Fruit fly (Drosophila melanogaster): Measurements from ENCODE around the gene Smyd3.

Smyd3 gene

DNA sequence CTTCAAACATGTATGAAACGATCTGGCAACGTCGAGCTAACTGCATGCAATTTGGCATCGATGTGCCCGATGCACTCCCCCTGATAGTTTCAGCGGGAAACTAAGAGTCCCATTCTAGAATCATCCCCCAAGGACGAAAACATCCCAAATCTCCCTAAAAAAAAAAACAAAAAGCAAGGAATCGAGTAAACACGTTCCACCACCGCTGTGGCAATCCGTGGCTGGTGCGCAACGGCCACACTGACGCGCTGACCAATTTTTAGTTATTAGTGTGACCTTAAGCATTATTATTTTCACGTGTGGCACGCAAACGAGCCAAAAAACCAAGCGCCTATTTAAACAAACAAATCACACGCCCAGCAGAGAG lies 23.0 kb downstream of the Smyd3 start, which contains the start of gene wds:
wds (plus strand) TSS at position 265 of the 367 bp plus-strand sequence.
- TF ChIP-seq Hr78 (GFP tag; optimal IDR thresholded peaks at IDR 0.05), result no peak
- no peak for TF ChIP-seq CG18011 (GFP tag; optimal IDR thresholded peaks at IDR 0.05)
- peak; percentile 38 for TF ChIP-seq Sry-δ (GFP tag; optimal IDR thresholded peaks at IDR 0.05)
- TF ChIP-seq Nf-YC (tag; optimal IDR thresholded peaks at IDR 0.05), result no peak
- TF ChIP-seq so (GFP tag; IDR thresholded peaks at IDR 0.05), result no peak
- no peak for TF ChIP-seq CG8388 (GFP tag; optimal IDR thresholded peaks at IDR 0.05)
- TF ChIP-seq corto (GFP tag; optimal IDR thresholded peaks at IDR 0.05), result no peak
- TF ChIP-seq CG4282 (GFP tag; optimal IDR thresholded peaks at IDR 0.05), result no peak
- TF ChIP-seq yki (optimal IDR thresholded peaks at IDR 0.05), result no peak
- no peak for TF ChIP-seq CG12299 (tag; optimal IDR thresholded peaks at IDR 0.05)
- TF ChIP-seq ci (GFP tag; IDR thresholded peaks at IDR 0.05), result no peak
- no peak for TF ChIP-seq CG8924 (tag; optimal IDR thresholded peaks at IDR 0.05)
- TF ChIP-seq CG13775 (GFP tag; optimal IDR thresholded peaks at IDR 0.05), result no peak
- no peak for TF ChIP-seq Vsx1 (GFP tag; optimal IDR thresholded peaks at IDR 0.05)
- peak; percentile 45 for TF ChIP-seq pzg (GFP tag; optimal IDR thresholded peaks at IDR 0.05)
- TF ChIP-seq Dip2 (GFP tag; IDR thresholded peaks at IDR 0.05), result no peak
- no peak for TF ChIP-seq CG6254 (GFP tag; optimal IDR thresholded peaks at IDR 0.05)
- TF ChIP-seq Dp (GFP tag; optimal IDR thresholded peaks at IDR 0.05), result peak; percentile 38
- TF ChIP-seq croc (GFP tag; conservative IDR thresholded peaks at IDR 0.05), result no peak
- TF ChIP-seq Side (GFP tag; optimal IDR thresholded peaks at IDR 0.05), result no peak
- no peak for TF ChIP-seq CG2199 (GFP tag; IDR thresholded peaks at IDR 0.05)
- peak; percentile 21; the same call in 1 of the 2 replicates for TF ChIP-seq CG13287 (GFP tag; IDR thresholded peaks at IDR 0.05; ENCODE audit: partially characterized antibody)
- TF ChIP-seq Ssrp (tag; optimal IDR thresholded peaks at IDR 0.05), result no peak
- peak; percentile 50 for TF ChIP-seq Ets97D (GFP tag; optimal IDR thresholded peaks at IDR 0.05)
- TF ChIP-seq CG7928 (GFP tag; optimal IDR thresholded peaks at IDR 0.05), result no peak
- peak; percentile 75 for TF ChIP-seq CG2116 (GFP tag; optimal IDR thresholded peaks at IDR 0.05)
- peak; percentile 15 for TF ChIP-seq CG14710 (tag; optimal IDR thresholded peaks at IDR 0.05)
- no peak for TF ChIP-seq zen (tag; optimal IDR thresholded peaks at IDR 0.05)
- no peak for TF ChIP-seq CG2678 (tag; optimal IDR thresholded peaks at IDR 0.05)
- no peak for TF ChIP-seq CG3407 (GFP tag; optimal IDR thresholded peaks at IDR 0.05)
- TF ChIP-seq esg (GFP tag; conservative IDR thresholded peaks at IDR 0.05), result no peak
- TF ChIP-seq sens (GFP tag), result peak; percentile 60
- TF ChIP-seq lilli (GFP tag; optimal IDR thresholded peaks at IDR 0.05), result no peak
- no peak for TF ChIP-seq BtbVII (GFP tag; optimal IDR thresholded peaks at IDR 0.05)
- TF ChIP-seq CG12659 (GFP tag; optimal IDR thresholded peaks at IDR 0.05), result no peak
- TF ChIP-seq CG8944 (GFP tag; optimal IDR thresholded peaks at IDR 0.05), result no peak
- no peak for TF ChIP-seq CG12942 (GFP tag; optimal IDR thresholded peaks at IDR 0.05)
- TF ChIP-seq CG10209 (GFP tag; optimal IDR thresholded peaks at IDR 0.05), result no peak
- TF ChIP-seq mam (GFP tag; optimal IDR thresholded peaks at IDR 0.05), result peak; percentile 4
- no peak for TF ChIP-seq TFAM (GFP tag; optimal IDR thresholded peaks at IDR 0.05)
- no peak for TF ChIP-seq CG7786 (GFP tag; optimal IDR thresholded peaks at IDR 0.05)
- no peak for TF ChIP-seq Hmr (GFP tag; optimal IDR thresholded peaks at IDR 0.05)
- no peak for TF ChIP-seq zfh2 (GFP tag; optimal IDR thresholded peaks at IDR 0.05)
- TF ChIP-seq CG10565 (GFP tag; optimal IDR thresholded peaks at IDR 0.05), result no peak
- no peak for TF ChIP-seq cg (GFP tag; optimal IDR thresholded peaks at IDR 0.05)
- no peak for TF ChIP-seq peb (GFP tag; IDR thresholded peaks at IDR 0.05)
- no peak for TF ChIP-seq Kr (GFP tag; optimal IDR thresholded peaks at IDR 0.05)
- 0 out of 3 replicates have a peak, but pooled peaks have one; percentile 19 for TF ChIP-seq CG17361 (GFP tag; IDR thresholded peaks at IDR 0.05)
- no peak for TF ChIP-seq CG14860 (GFP tag; IDR thresholded peaks at IDR 0.05; ENCODE audit: partially characterized antibody)
- TF ChIP-seq CTCF (GFP tag; optimal IDR thresholded peaks at IDR 0.05), result no peak
- TF ChIP-seq pb (GFP tag; optimal IDR thresholded peaks at IDR 0.05), result no peak
- TF ChIP-seq Lhr (GFP tag; optimal IDR thresholded peaks at IDR 0.05), result peak; percentile 31
